Worm (Caenorhabditis elegans) whole organism, L2 larva: ENCODE measurements around the gene srh-19.

Source experiments
- Y55F3AM.14 ChIP-seq: fragments of 200-800 bp; sonication (Bioruptor generic); optimal IDR thresholded peaks from 2 replicates; lab custom pipeline; 2018; ENCODE audit warnings: mild to moderate bottlenecking, missing genetic modification characterization, missing compliant biosample characterization
- aly-2 ChIP-seq: fragments of 150-350 bp; optimal IDR thresholded peaks from 2 replicates; lab custom pipeline; 2014; ENCODE audit warnings: missing biosample characterization, missing genetic modification characterization
- gmeb-1 ChIP-seq: fragments of 150-350 bp; optimal IDR thresholded peaks from 2 replicates; lab custom pipeline; 2014; ENCODE audit warnings: missing biosample characterization, missing genetic modification characterization
- lin-39 ChIP-seq: fragments of 150-350 bp; optimal IDR thresholded peaks from 2 replicates; lab custom pipeline; 2014; ENCODE audit warnings: missing biosample characterization, missing genetic modification reagents, missing genetic modification characterization
- nhr-11 ChIP-seq: fragments of 150-350 bp; optimal IDR thresholded peaks from 2 replicates; lab custom pipeline; 2014; ENCODE audit warnings: missing biosample characterization, missing genetic modification characterization
- nhr-237 ChIP-seq: fragments of 150-350 bp; optimal IDR thresholded peaks from 2 replicates; lab custom pipeline; 2014; ENCODE audit warnings: missing biosample characterization, missing genetic modification characterization
- skn-1 ChIP-seq: sonication (generic microtip); optimal IDR thresholded peaks from 2 replicates; lab custom pipeline; 2017; ENCODE audit warnings: missing biosample characterization, missing genetic modification characterization
- sma-3 ChIP-seq: sonication (generic microtip); optimal IDR thresholded peaks from 2 replicates; lab custom pipeline; 2016; ENCODE audit warnings: missing genetic modification reagents, missing genetic modification characterization, missing compliant biosample characterization
- snpc-4 ChIP-seq: fragments of 150-350 bp; optimal IDR thresholded peaks from 2 replicates; lab custom pipeline; 2014; ENCODE audit warnings: missing biosample characterization, missing genetic modification characterization
- unc-39 ChIP-seq: fragments of 150-350 bp; optimal IDR thresholded peaks from 2 replicates; lab custom pipeline; 2014; ENCODE audit warnings: missing biosample characterization, missing genetic modification characterization
- zag-1 ChIP-seq: fragments of 150-350 bp; optimal IDR thresholded peaks from 2 replicates; lab custom pipeline; 2014; ENCODE audit warnings: missing biosample characterization, missing genetic modification characterization
- ztf-11 ChIP-seq: sonication (generic microtip); optimal IDR thresholded peaks from 2 replicates; lab custom pipeline; 2017; ENCODE audit warnings: missing biosample characterization, missing genetic modification characterization

DNA sequence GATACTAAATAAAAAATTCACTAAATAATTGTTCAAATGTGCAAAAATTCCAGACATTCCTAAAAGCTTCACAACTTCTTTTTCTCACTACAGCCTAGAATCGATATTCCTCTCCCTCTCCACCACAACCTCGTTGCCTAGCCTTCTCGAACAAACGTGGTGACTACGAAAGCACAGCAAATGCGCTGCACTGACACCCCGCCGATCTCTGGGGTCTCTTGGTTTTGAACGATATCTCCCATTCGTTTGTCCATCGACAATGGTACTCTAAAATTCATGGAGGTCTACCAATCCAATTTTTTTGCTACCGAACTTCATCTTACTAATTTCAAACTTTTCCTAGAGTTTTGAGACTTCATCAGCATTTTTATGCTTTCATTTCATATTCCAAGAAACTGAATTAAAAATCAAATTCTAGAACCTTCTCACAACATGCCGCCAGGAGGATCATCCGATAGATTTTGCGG is 37.4 kb downstream of the srh-19 start, which contains the start of gene W05H7.1:
- TF ChIP-seq nhr-11 (no peak), skn-1 (no peak), ztf-11 (no peak), Y55F3AM.14 (GFP tag; lab: Kevin White, UChicago) (no peak), aly-2 (tag; lab: Kevin White, UChicago) (no peak), lin-39 (tag; lab: Kevin White, UChicago) (no peak), nhr-237 (tag; lab: Kevin White, UChicago) (no peak), sma-3 (GFP tag; lab: Kevin White, UChicago) (peak; percentile 3), gmeb-1 (tag; lab: Kevin White, UChicago) (no peak), zag-1 (tag; lab: Kevin White, UChicago) (no peak), snpc-4 (tag; lab: Kevin White, UChicago) (no peak), unc-39 (tag; lab: Kevin White, UChicago) (no peak)
